Worm (Caenorhabditis elegans) whole organism, L4/young adult: Measurements from ENCODE around the gene R07E4.5.

ENCODE experiments used
- W03F9.2 ChIP-seq: fragments of 150-350 bp; optimal IDR thresholded peaks from 2 replicates; lab custom pipeline; 2014; ENCODE audit warnings: missing biosample characterization, missing genetic modification characterization
- dao-5 ChIP-seq: sonication (generic microtip); optimal IDR thresholded peaks from 2 replicates; lab custom pipeline; 2016; ENCODE audit warnings: missing genotype, missing genetic modification characterization, moderate library complexity, missing compliant biosample characterization
- him-1 ChIP-seq: sonication (generic microtip); optimal IDR thresholded peaks from 2 replicates; lab custom pipeline; 2016; ENCODE audit warnings: missing genotype, missing genetic modification reagents, missing genetic modification characterization, missing compliant biosample characterization

- no peak for TF ChIP-seq W03F9.2 (tag; lab: Kevin White, UChicago)
- TF ChIP-seq dao-5 (tag; lab: Kevin White, UChicago) = no peak
- no peak for TF ChIP-seq him-1 (tag; lab: Kevin White, UChicago)
Measured at ce11 chrX:5975726-5976125, 22.8 kb upstream of the R07E4.5 start.
